Fruit fly (Drosophila melanogaster): Measurements from ENCODE around the gene CG1677.

CG1677 gene

DNA sequence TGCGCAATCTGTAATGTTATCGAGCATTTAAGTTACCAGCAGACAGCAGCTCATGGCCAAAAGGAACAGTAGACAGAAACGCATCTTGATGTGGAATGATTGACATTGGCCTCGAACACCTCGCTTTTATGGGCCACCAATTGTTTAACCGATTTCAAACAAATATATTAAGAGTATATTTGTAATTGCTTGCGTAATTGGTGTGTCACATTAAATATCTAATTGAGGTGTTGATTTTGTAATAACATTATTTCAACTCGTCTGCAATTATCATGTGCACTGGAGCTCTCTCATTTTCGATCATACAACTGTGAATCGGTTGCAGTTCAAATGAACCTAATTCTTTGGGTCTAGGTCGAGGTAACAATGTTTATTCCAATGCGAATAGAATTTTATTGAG lies 20.0 kb upstream of the CG1677 start, which contains the start of gene CG32726:
Gene CG32726, minus strand, starts transcription at position 101 of the 400 bp plus-strand sequence.
- TF ChIP-seq OdsH (GFP tag; optimal IDR thresholded peaks at IDR 0.05) (no peak), CrebA (GFP tag; optimal IDR thresholded peaks at IDR 0.05; ENCODE audit: borderline replicate concordance) (no peak), pan (optimal IDR thresholded peaks at IDR 0.05) (no peak), lola (GFP tag; optimal IDR thresholded peaks at IDR 0.05) (no peak), Mio (GFP tag; optimal IDR thresholded peaks at IDR 0.05) (no peak), Vsx2 (GFP tag; optimal IDR thresholded peaks at IDR 0.05; ENCODE audit: partially characterized antibody) (no peak), fru (GFP tag; optimal IDR thresholded peaks at IDR 0.05) (no peak), CG32264 (GFP tag; optimal IDR thresholded peaks at IDR 0.05) (no peak), ey (GFP tag; optimal IDR thresholded peaks at IDR 0.05) (no peak), dl (GFP tag; optimal IDR thresholded peaks at IDR 0.05; ENCODE audit: insufficient read depth in 1 of 2, partially characterized antibody in 2 of 2) (no peak), rgr (GFP tag; optimal IDR thresholded peaks at IDR 0.05) (no peak), Myc (optimal IDR thresholded peaks at IDR 0.05) (no peak), psq (GFP tag; optimal IDR thresholded peaks at IDR 0.05) (no peak), Hnf4 (GFP tag; optimal IDR thresholded peaks at IDR 0.05) (no peak), Dif (GFP tag; optimal IDR thresholded peaks at IDR 0.05; ENCODE audit: partially characterized antibody) (no peak), HLH106 (tag; optimal IDR thresholded peaks at IDR 0.05) (no peak), sv (GFP tag; optimal IDR thresholded peaks at IDR 0.05) (no peak), Dfd (GFP tag; optimal IDR thresholded peaks at IDR 0.05) (no peak), GATAd (GFP tag; optimal IDR thresholded peaks at IDR 0.05) (no peak)

dm6 chrX:7424742-7425141 lies 19.1 kb upstream of the CG1677 start, which contains the start of gene CG15036:
Gene CG15036, minus strand, starts transcription at chrX:7424842.
- TF ChIP-seq br (GFP tag; optimal IDR thresholded peaks at IDR 0.05), result no peak
- TF ChIP-seq Sp1 (GFP tag; optimal IDR thresholded peaks at IDR 0.05), result no peak
- no peak for TF ChIP-seq psq (GFP tag; optimal IDR thresholded peaks at IDR 0.05)
- no peak for TF ChIP-seq Vsx2 (GFP tag; optimal IDR thresholded peaks at IDR 0.05; ENCODE audit: partially characterized antibody)
- TF ChIP-seq tai (GFP tag; optimal IDR thresholded peaks at IDR 0.05), result no peak
- TF ChIP-seq Myc (optimal IDR thresholded peaks at IDR 0.05), result no peak
- no peak for TF ChIP-seq Abd-B (GFP tag; optimal IDR thresholded peaks at IDR 0.05)
- TF ChIP-seq sage (GFP tag; optimal IDR thresholded peaks at IDR 0.05), result no peak
- TF ChIP-seq GATAd (GFP tag; optimal IDR thresholded peaks at IDR 0.05), result no peak
- no peak for TF ChIP-seq HLH106 (tag; optimal IDR thresholded peaks at IDR 0.05)
- no peak for TF ChIP-seq usp (GFP tag; optimal IDR thresholded peaks at IDR 0.05)

DNA sequence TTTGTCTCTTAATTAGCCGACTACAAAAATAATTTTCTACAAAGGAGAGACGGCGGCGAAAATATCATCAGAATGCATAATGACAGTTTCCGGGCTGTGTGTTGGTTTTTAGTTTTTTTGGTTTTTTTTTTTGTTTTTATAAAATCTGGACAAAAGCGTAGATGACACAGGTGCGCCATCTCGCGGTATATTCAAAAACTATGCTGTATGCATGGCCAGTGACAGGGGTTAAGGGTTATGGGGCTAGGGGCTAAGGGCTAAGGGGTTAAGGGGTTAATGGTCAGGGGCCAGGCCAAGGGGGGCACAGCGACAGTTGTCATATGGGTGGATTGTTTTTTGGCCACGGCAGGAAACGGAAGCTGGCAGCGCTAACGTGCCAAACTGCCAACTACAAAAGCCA lies 17.0 kb upstream of the CG1677 start:
- no peak for TF ChIP-seq h (GFP tag; optimal IDR thresholded peaks at IDR 0.05)

DNA sequence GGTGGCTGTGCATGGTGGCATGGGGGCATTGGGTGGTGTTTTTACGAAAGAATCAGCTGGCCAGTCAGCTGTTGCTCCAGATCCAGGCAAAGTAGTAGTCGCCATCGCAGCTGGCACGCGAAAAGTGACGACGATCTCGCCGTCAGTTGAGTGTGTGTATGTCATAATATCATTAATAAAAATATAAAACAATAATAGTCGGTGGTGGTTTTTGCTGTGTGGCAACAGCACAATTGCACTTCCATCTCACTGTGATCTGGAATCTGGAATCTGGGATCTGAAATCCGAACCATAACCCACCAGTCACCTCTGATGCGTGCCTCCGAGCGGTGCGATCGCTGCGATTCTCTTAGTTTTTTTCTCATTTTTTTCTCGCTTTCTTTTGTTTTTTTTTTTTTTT lies 12.7 kb upstream of the CG1677 start, which contains the start of gene rumpel:
Gene rumpel, plus strand, starts transcription at position 301 of the 400 bp plus-strand sequence.
- TF ChIP-seq sv (GFP tag; optimal IDR thresholded peaks at IDR 0.05) (no peak), Abd-B (GFP tag; optimal IDR thresholded peaks at IDR 0.05) (no peak), psq (GFP tag; optimal IDR thresholded peaks at IDR 0.05) (no peak), fru (GFP tag; optimal IDR thresholded peaks at IDR 0.05) (no peak), tai (GFP tag; optimal IDR thresholded peaks at IDR 0.05) (no peak), Rel (GFP tag; optimal IDR thresholded peaks at IDR 0.05) (no peak), Rel (tag; optimal IDR thresholded peaks at IDR 0.05) (no peak), OdsH (GFP tag; optimal IDR thresholded peaks at IDR 0.05) (no peak), usp (GFP tag; optimal IDR thresholded peaks at IDR 0.05) (no peak), Dfd (GFP tag; optimal IDR thresholded peaks at IDR 0.05) (no peak), jim (GFP tag; optimal IDR thresholded peaks at IDR 0.05) (no peak), ey (GFP tag; optimal IDR thresholded peaks at IDR 0.05) (no peak), dmrt93B (GFP tag; optimal IDR thresholded peaks at IDR 0.05) (no peak), dsf (GFP tag; optimal IDR thresholded peaks at IDR 0.05; ENCODE audit: borderline replicate concordance) (no peak), Hr83 (GFP tag; optimal IDR thresholded peaks at IDR 0.05; ENCODE audit: poor library complexity, severe bottlenecking) (no peak)

dm6 chrX:7417875-7418274 lies 12.3 kb upstream of the CG1677 start:
- TF ChIP-seq dl (GFP tag; optimal IDR thresholded peaks at IDR 0.05; ENCODE audit: insufficient read depth in 1 of 2, partially characterized antibody in 2 of 2) (no peak), CG32264 (GFP tag; optimal IDR thresholded peaks at IDR 0.05) (no peak), Mio (GFP tag; optimal IDR thresholded peaks at IDR 0.05) (no peak), CrebA (GFP tag; optimal IDR thresholded peaks at IDR 0.05; ENCODE audit: borderline replicate concordance) (no peak), foxo (GFP tag; optimal IDR thresholded peaks at IDR 0.05) (no peak), CG9705 (GFP tag; optimal IDR thresholded peaks at IDR 0.05) (no peak), GATAd (GFP tag; optimal IDR thresholded peaks at IDR 0.05) (no peak), Hr78 (GFP tag; optimal IDR thresholded peaks at IDR 0.05) (no peak), Myc (optimal IDR thresholded peaks at IDR 0.05) (no peak), Rel (GFP tag; optimal IDR thresholded peaks at IDR 0.05) (no peak), Rel (tag; optimal IDR thresholded peaks at IDR 0.05) (no peak), Dif (GFP tag; optimal IDR thresholded peaks at IDR 0.05; ENCODE audit: partially characterized antibody) (no peak), psq (GFP tag; optimal IDR thresholded peaks at IDR 0.05) (no peak), dmrt93B (GFP tag; optimal IDR thresholded peaks at IDR 0.05) (no peak), N (GFP tag; optimal IDR thresholded peaks at IDR 0.05) (no peak), Hnf4 (GFP tag; optimal IDR thresholded peaks at IDR 0.05) (no peak), Vsx2 (GFP tag; optimal IDR thresholded peaks at IDR 0.05; ENCODE audit: partially characterized antibody) (no peak), dsf (GFP tag; optimal IDR thresholded peaks at IDR 0.05; ENCODE audit: borderline replicate concordance) (no peak)

All from whole organism, wandering third instar larva.